Fruit fly (Drosophila melanogaster): Measurements from ENCODE around the gene Tmem43.
A peak's percentile ranks its signal among the peaks of the same experiment; 100 is the strongest.

The Tmem43 gene

DNA sequence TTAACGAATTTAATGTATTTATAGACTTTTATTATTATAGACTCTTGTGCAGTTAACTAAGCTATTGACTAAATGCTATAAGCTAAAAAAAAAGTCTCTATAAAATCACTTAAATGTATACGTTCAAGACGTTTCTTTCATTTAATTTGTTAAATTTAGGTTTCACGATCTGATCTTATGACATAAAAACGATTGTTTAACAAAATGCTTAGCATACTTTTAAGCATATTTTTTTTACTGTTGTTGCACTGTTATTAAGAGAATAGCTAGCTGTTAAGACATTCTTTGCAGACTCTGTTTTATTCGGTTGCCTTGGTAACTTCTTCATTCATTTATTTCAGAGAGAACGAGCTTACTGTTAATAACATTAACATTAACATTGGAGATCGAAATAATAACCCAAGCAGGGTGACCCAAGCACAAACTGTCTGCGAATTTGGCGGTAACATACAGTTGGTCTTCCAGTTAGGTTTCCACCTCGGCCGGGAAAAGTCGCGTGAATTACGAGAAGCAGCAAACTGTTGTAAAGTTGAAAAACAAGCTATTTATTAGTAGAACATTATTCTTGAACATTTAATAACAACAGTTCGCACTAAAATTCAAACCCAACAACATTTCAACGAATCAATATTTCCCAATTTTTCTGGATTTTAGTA lies 46.2 kb downstream of the Tmem43 start, which contains the start of gene CG32365 (continued):
- TF ChIP-seq salm (tag; optimal IDR thresholded peaks at IDR 0.05): no peak
- TF ChIP-seq CG31224 (GFP tag; IDR thresholded peaks at IDR 0.05): 0 out of 2 replicates have a peak, but pooled peaks have one; percentile 22
- TF ChIP-seq grn (GFP tag; optimal IDR thresholded peaks at IDR 0.05): no peak
- TF ChIP-seq Fer3 (tag; optimal IDR thresholded peaks at IDR 0.05): peak; percentile 31
- no peak; the same call in 1 of the 2 replicates for TF ChIP-seq E2f1 (GFP tag; IDR thresholded peaks at IDR 0.05)
- TF ChIP-seq Ets65A (GFP tag): no peak
- no peak for TF ChIP-seq CG7357 (GFP tag; IDR thresholded peaks at IDR 0.05)
- no peak for TF ChIP-seq Ssrp (tag; optimal IDR thresholded peaks at IDR 0.05)
- TF ChIP-seq Oli (tag; optimal IDR thresholded peaks at IDR 0.05): no peak
- TF ChIP-seq CG32772 (GFP tag; IDR thresholded peaks at IDR 0.05): no peak
- no peak for TF ChIP-seq CG30403 (GFP tag; optimal IDR thresholded peaks at IDR 0.05)
- peak; percentile 1 for TF ChIP-seq CG15269 (tag; optimal IDR thresholded peaks at IDR 0.05)
- TF ChIP-seq pnt (GFP tag; optimal IDR thresholded peaks at IDR 0.05): no peak
- TF ChIP-seq Vsx1 (GFP tag; optimal IDR thresholded peaks at IDR 0.05): no peak
- peak; percentile 6 for TF ChIP-seq gcm (GFP tag; optimal IDR thresholded peaks at IDR 0.05)
- no peak for TF ChIP-seq Sox100B (GFP tag; optimal IDR thresholded peaks at IDR 0.05)
- no peak for TF ChIP-seq Sry-β (GFP tag; optimal IDR thresholded peaks at IDR 0.05)
- TF ChIP-seq stwl (tag; optimal IDR thresholded peaks at IDR 0.05): peak; percentile 77
- no peak for TF ChIP-seq CG16779 (GFP tag; IDR thresholded peaks at IDR 0.05)
- TF ChIP-seq mirr (GFP tag; optimal IDR thresholded peaks at IDR 0.05): peak; percentile 66
- no peak for TF ChIP-seq CG10959 (GFP tag; IDR thresholded peaks at IDR 0.05)
- no peak for TF ChIP-seq knrl (GFP tag; IDR thresholded peaks at IDR 0.05; ENCODE audit: partially characterized antibody)
- no peak for TF ChIP-seq sim (GFP tag; IDR thresholded peaks at IDR 0.05)
- TF ChIP-seq Antp (GFP tag; optimal IDR thresholded peaks at IDR 0.05): no peak
- TF ChIP-seq corto (GFP tag; optimal IDR thresholded peaks at IDR 0.05): no peak
- no peak for TF ChIP-seq gce (GFP tag; IDR thresholded peaks at IDR 0.05)
- no peak for TF ChIP-seq C15 (GFP tag; IDR thresholded peaks at IDR 0.05)
- TF ChIP-seq CG6254 (GFP tag; optimal IDR thresholded peaks at IDR 0.05): peak; percentile 99
- peak; percentile 73 for TF ChIP-seq E2f2 (GFP tag; IDR thresholded peaks at IDR 0.05)
- no peak for TF ChIP-seq Dip2 (GFP tag; IDR thresholded peaks at IDR 0.05)
- no peak for TF ChIP-seq Poxn (GFP tag; IDR thresholded peaks at IDR 0.05)
- no peak for TF ChIP-seq CG7556 (GFP tag; optimal IDR thresholded peaks at IDR 0.05)
- TF ChIP-seq nom (GFP tag; optimal IDR thresholded peaks at IDR 0.05): peak; percentile 51
- TF ChIP-seq CG2678 (tag; optimal IDR thresholded peaks at IDR 0.05): peak; percentile 32
- no peak for TF ChIP-seq tgo (GFP tag; IDR thresholded peaks at IDR 0.05)
- peak; percentile 46 for TF ChIP-seq CrebB (tag; optimal IDR thresholded peaks at IDR 0.05)
- TF ChIP-seq Meics (GFP tag; optimal IDR thresholded peaks at IDR 0.05): peak; percentile 43
- no peak for TF ChIP-seq Hand (GFP tag; optimal IDR thresholded peaks at IDR 0.05)
- TF ChIP-seq inv (GFP tag; IDR thresholded peaks at IDR 0.05; ENCODE audit: partially characterized antibody): no peak
- no peak for TF ChIP-seq ac (GFP tag; optimal IDR thresholded peaks at IDR 0.05)
- TF ChIP-seq Adf1 (GFP tag; IDR thresholded peaks at IDR 0.05): no peak
- no peak for TF ChIP-seq sr (GFP tag; IDR thresholded peaks at IDR 0.05)
- TF ChIP-seq CG11398 (GFP tag; optimal IDR thresholded peaks at IDR 0.05): no peak
- TF ChIP-seq CG2875 (GFP tag; optimal IDR thresholded peaks at IDR 0.05): no peak
- no peak for TF ChIP-seq org-1 (GFP tag; optimal IDR thresholded peaks at IDR 0.05)
- no peak for TF ChIP-seq Abd-B (GFP tag; optimal IDR thresholded peaks at IDR 0.05)
- TF ChIP-seq z (GFP tag; IDR thresholded peaks at IDR 0.05): no peak
- TF ChIP-seq CG12219 (GFP tag; optimal IDR thresholded peaks at IDR 0.05): peak; percentile 28
- TF ChIP-seq ab (GFP tag; optimal IDR thresholded peaks at IDR 0.05): no peak
- no peak for TF ChIP-seq ATbp (GFP tag; optimal IDR thresholded peaks at IDR 0.05)
